Worm (Caenorhabditis elegans) whole organism, early embryonic: ENCODE measurements around the gene lin-12.

Source experiments
- B0310.2 ChIP-seq: sonication (generic microtip); optimal IDR thresholded peaks from 2 replicates; lab custom pipeline; 2016; ENCODE audit warnings: mild to moderate bottlenecking, missing genetic modification characterization, missing compliant biosample characterization
- F13C5.2 ChIP-seq: sonication (generic microtip); optimal IDR thresholded peaks from 2 replicates; lab custom pipeline; 2017; ENCODE audit warnings: mild to moderate bottlenecking, missing genetic modification characterization, inconsistent platforms, missing compliant biosample characterization
- aly-1 ChIP-seq: sonication (generic microtip); optimal IDR thresholded peaks from 2 replicates; lab custom pipeline; 2016; ENCODE audit warnings: missing genetic modification characterization, missing compliant biosample characterization
- ama-1 ChIP-seq: fragments of 150-350 bp; optimal IDR thresholded peaks from 2 replicates; lab custom pipeline; 2014
- ceh-13 ChIP-seq: fragments of 200-800 bp; sonication (Bioruptor generic); optimal IDR thresholded peaks from 2 replicates; lab custom pipeline; 2018; ENCODE audit warnings: mild to moderate bottlenecking, missing genetic modification characterization, missing compliant biosample characterization
- ceh-36 ChIP-seq: sonication (generic microtip); optimal IDR thresholded peaks from 2 replicates; lab custom pipeline; 2016; ENCODE audit warnings: missing genetic modification characterization, inconsistent platforms, missing compliant biosample characterization
- ets-7 ChIP-seq: sonication (generic microtip); optimal IDR thresholded peaks from 2 replicates; lab custom pipeline; 2016; ENCODE audit warnings: missing genotype, missing genetic modification characterization, missing compliant biosample characterization
- flt-1 ChIP-seq: fragments of 200-800 bp; sonication (Bioruptor generic); IDR thresholded peaks from 2 replicates; pipeline ENCODE4 v1.3.6; 2022; ENCODE audit warnings: missing genetic modification characterization, missing compliant biosample characterization
- hmbx-1 ChIP-seq: sonication (generic microtip); optimal IDR thresholded peaks from 2 replicates; lab custom pipeline; 2016; ENCODE audit warnings: mild to moderate bottlenecking, missing genetic modification characterization, missing compliant biosample characterization
- hmg-4 ChIP-seq: fragments of 200-800 bp; sonication (Bioruptor generic); optimal IDR thresholded peaks from 2 replicates; lab custom pipeline; 2018; ENCODE audit warnings: mild to moderate bottlenecking, missing genetic modification characterization, missing compliant biosample characterization
- hnd-1 ChIP-seq: sonication (generic microtip); optimal IDR thresholded peaks from 2 replicates; lab custom pipeline; 2016; ENCODE audit warnings: missing genetic modification characterization, missing compliant biosample characterization
- pes-1 ChIP-seq: fragments of 200-800 bp; sonication (Bioruptor generic); IDR thresholded peaks from 2 replicates; pipeline ENCODE4 v1.3.6; 2022; ENCODE audit warnings: missing genetic modification reagents, missing genetic modification characterization, missing compliant biosample characterization
- scrt-1 ChIP-seq: fragments of 200-800 bp; sonication (Bioruptor generic); IDR thresholded peaks from 2 replicates; pipeline ENCODE4 v1.3.6; 2022; ENCODE audit warnings: missing genetic modification characterization, missing compliant biosample characterization
- sea-1 ChIP-seq: fragments of 200-800 bp; sonication (Bioruptor generic); conservative IDR thresholded peaks from 2 replicates; pipeline ENCODE4 v1.3.6; 2022; ENCODE audit warnings: missing genetic modification characterization, missing compliant biosample characterization
- tbx-11 ChIP-seq: fragments of 200-800 bp; sonication (Bioruptor generic); IDR thresholded peaks from 2 replicates; pipeline ENCODE4 v1.3.6; 2022; ENCODE audit warnings: missing genetic modification characterization, missing compliant biosample characterization
- tbx-37 ChIP-seq: fragments of 200-800 bp; sonication (Bioruptor generic); conservative IDR thresholded peaks from 2 replicates; pipeline ENCODE4 v1.3.6; 2022; ENCODE audit warnings: missing genetic modification reagents, missing genetic modification characterization, missing compliant biosample characterization
- tra-4 ChIP-seq: sonication (generic microtip); optimal IDR thresholded peaks from 2 replicates; lab custom pipeline; 2017; ENCODE audit warnings: missing genetic modification characterization, missing compliant biosample characterization

Gene lin-12

ce11 chrIII:9109726-9110125 is 38.5 kb upstream of the lin-12 start:
- TF ChIP-seq ama-1 (lab: Kevin White, UChicago) (no peak), pes-1 (GFP tag; lab: Robert Waterston, UW) (no peak), ceh-13 (GFP tag; lab: Kevin White, UChicago) (no peak), tbx-37 (GFP tag; lab: Robert Waterston, UW) (no peak), sea-1 (GFP tag; lab: Robert Waterston, UW) (no peak), hmg-4 (no peak), hmbx-1 (tag; lab: Kevin White, UChicago) (no peak), ceh-36 (peak; percentile 16)

DNA sequence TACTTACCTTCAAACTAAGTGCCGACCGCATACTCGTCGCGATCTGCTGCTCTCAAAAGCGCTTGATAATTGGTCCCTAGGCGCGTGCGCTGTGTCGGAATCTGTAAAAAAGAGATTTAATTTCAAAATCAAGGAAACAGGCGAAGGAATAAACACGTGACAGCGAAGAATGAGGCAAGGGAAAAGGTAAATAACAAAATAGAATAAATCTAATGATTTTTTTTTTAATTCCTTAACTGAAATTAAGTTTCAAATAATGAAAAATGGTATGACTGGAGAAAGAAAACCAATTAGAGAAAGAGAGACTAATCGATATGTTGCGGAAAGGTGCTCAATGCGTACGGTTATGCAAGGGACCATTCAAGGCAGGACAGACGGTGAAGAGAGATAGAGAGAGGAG is 37.9 kb upstream of the lin-12 start, which contains the start of gene cya-1:
Gene cya-1, minus strand, starts transcription at position 101 of the 400 bp plus-strand sequence.
- TF ChIP-seq ceh-13 (GFP tag; lab: Kevin White, UChicago): no peak
- no peak for TF ChIP-seq hmbx-1 (tag; lab: Kevin White, UChicago)
- no peak for TF ChIP-seq F13C5.2 (tag; lab: Kevin White, UChicago)

DNA sequence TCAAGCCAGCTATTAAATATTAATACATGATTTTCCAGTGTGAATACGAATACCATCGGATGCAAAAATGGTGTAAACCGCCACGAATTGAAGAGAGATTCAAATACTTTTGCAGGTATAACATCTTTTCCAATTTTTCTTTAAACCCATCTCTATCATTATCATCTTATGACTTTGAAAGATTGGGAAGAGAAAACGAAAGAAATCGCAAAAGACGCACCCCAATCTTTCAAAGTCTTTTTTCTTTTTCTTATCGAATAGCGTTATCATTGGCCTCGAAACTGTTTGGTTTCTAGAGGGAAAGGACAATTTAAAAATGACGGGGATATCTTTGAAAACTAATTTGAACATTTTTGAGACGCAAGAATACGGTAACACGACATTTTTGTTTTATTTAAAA is 34.4 kb upstream of the lin-12 start:
- TF ChIP-seq ets-7 (tag; lab: Kevin White, UChicago): no peak
- TF ChIP-seq hnd-1: no peak
- no peak for TF ChIP-seq tbx-37 (GFP tag; lab: Robert Waterston, UW)

ce11 chrIII:9104060-9104459 is 32.8 kb upstream of the lin-12 start:
- TF ChIP-seq ama-1 (lab: Kevin White, UChicago): no peak
- peak; percentile 75 for TF ChIP-seq ceh-13 (GFP tag; lab: Kevin White, UChicago)
- TF ChIP-seq pes-1 (GFP tag; lab: Robert Waterston, UW): no peak
- TF ChIP-seq hmg-4: peak; percentile 80
- TF ChIP-seq tbx-11 (GFP tag; lab: Robert Waterston, UW): peak; percentile 77
- TF ChIP-seq ets-7 (tag; lab: Kevin White, UChicago): peak; percentile 27
- TF ChIP-seq tbx-37 (GFP tag; lab: Robert Waterston, UW): peak; percentile 76
- TF ChIP-seq F13C5.2 (tag; lab: Kevin White, UChicago): peak; percentile 18
- 0 out of 2 replicates have a peak, but pooled peaks have one; percentile 37 for TF ChIP-seq sea-1 (GFP tag; lab: Robert Waterston, UW)
- peak; percentile 77 for TF ChIP-seq hnd-1
- TF ChIP-seq tra-4 (tag; lab: Kevin White, UChicago): peak; percentile 37
- peak; percentile 73 for TF ChIP-seq B0310.2 (tag; lab: Kevin White, UChicago)
- peak; percentile 74 for TF ChIP-seq ceh-36
- peak; percentile 87 for TF ChIP-seq scrt-1 (GFP tag; lab: Robert Waterston, UW)
- TF ChIP-seq flt-1 (GFP tag; lab: Robert Waterston, UW): peak; percentile 79
- no peak for TF ChIP-seq aly-1
- peak; percentile 20 for TF ChIP-seq hmbx-1 (tag; lab: Kevin White, UChicago)

DNA sequence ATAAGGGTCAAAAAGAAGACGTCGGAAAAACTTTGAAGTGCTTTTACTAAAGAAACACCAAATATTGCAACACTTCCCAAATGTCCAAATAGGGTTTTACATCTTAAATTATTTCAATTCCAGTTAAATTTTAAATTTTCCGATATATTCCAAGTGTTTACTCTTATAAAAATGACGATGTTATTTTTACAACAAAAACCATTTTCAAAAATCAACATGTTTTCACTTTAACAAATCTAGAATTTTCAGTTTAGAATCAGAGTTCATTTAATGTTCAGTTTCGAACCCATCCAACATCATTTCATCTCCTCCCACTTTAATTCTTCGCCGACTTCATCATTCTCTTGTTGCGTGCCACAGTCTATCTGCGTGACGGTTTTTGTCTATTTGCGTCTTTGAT is 32.4 kb upstream of the lin-12 start, which contains the start of gene dos-1:
Gene dos-1, plus strand, starts transcription at position 301 of the 400 bp plus-strand sequence.
- TF ChIP-seq scrt-1 (GFP tag; lab: Robert Waterston, UW): no peak
- TF ChIP-seq ceh-13 (GFP tag; lab: Kevin White, UChicago): no peak
- no peak for TF ChIP-seq pes-1 (GFP tag; lab: Robert Waterston, UW)
- TF ChIP-seq tra-4 (tag; lab: Kevin White, UChicago): no peak
- TF ChIP-seq ama-1 (lab: Kevin White, UChicago): no peak
- TF ChIP-seq ets-7 (tag; lab: Kevin White, UChicago): no peak
- TF ChIP-seq flt-1 (GFP tag; lab: Robert Waterston, UW): no peak
- TF ChIP-seq tbx-37 (GFP tag; lab: Robert Waterston, UW): no peak
- TF ChIP-seq aly-1: no peak
- no peak for TF ChIP-seq tbx-11 (GFP tag; lab: Robert Waterston, UW)
- no peak for TF ChIP-seq hnd-1
- TF ChIP-seq B0310.2 (tag; lab: Kevin White, UChicago): no peak
- TF ChIP-seq ceh-36: no peak
- TF ChIP-seq hmg-4: no peak
- no peak for TF ChIP-seq F13C5.2 (tag; lab: Kevin White, UChicago)
- TF ChIP-seq sea-1 (GFP tag; lab: Robert Waterston, UW): no peak
- TF ChIP-seq hmbx-1 (tag; lab: Kevin White, UChicago): no peak

ce11 chrIII:9101212-9101611 is 29.9 kb upstream of the lin-12 start, which contains the start of gene ZK507.1:
Gene ZK507.1, minus strand, starts transcription at chrIII:9101312.
- TF ChIP-seq aly-1: no peak
- no peak for TF ChIP-seq tbx-37 (GFP tag; lab: Robert Waterston, UW)
- no peak for TF ChIP-seq B0310.2 (tag; lab: Kevin White, UChicago)
- TF ChIP-seq pes-1 (GFP tag; lab: Robert Waterston, UW): no peak
- TF ChIP-seq tra-4 (tag; lab: Kevin White, UChicago): no peak
- no peak for TF ChIP-seq ama-1 (lab: Kevin White, UChicago)

DNA sequence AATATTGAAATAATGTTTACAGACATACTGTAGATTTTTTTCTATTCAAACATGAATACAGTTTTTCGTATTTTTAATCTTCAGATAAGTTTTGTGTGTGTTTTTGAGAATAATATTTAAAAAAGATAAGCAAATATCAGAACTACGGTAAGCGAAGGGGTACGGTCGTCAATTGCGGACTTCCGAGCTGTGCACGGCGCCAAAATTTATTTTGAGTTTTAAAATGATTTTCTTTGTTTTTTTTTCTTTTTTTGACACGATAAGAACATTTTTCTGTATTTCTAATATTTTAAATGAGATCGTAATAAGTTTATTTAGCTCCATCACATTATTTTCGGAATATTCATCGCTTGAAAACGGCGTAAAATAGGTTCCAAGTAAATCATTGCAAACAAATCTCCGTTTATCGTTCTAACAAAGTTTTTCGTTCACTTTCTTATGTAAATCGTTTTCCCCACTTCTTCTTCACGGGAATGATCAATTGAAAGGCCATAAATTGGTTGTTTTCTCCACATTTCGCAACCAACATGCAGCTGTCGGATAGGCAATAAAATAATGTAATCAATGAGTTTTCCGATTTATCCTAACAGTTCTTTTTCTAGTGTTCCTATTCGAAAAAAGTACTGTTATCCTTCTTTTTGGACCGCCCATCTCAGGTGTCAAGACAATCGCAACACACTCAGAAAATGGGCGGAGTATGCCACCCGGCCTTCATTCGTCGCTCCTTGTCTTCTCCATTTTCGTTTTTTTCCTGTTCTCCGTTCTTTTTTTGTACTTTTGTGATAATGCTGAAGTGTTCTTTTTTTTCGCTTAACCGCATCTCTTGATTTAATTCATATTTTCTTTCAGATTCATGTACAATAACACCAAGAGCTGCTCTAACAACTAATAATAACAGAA is 20.4 kb upstream of the lin-12 start, which contains the start of gene glp-1:
Gene glp-1, plus strand, starts transcription at position 850 of the 900 bp plus-strand sequence.
- TF ChIP-seq ceh-13 (GFP tag; lab: Kevin White, UChicago): no peak
